Worm (Caenorhabditis elegans): Measurements from ENCODE around the gene srsy-2.

- no peak for TF ChIP-seq aly-2 (tag; optimal IDR thresholded peaks at IDR 0.05)
- TF ChIP-seq nhr-76 (tag; optimal IDR thresholded peaks at IDR 0.05), result no peak
These were observed 36.8 kb upstream of the srsy-2 start, which contains the start of gene F13H8.3 for ce11 chrII:6263685-6264084.
